Fruit fly (Drosophila melanogaster): Measurements from ENCODE around the gene CG4440.
A peak's percentile ranks its signal among the peaks of the same experiment; 100 is the strongest.

CG4440 gene

dm6 chr2L:16290984-16291383, 38.7 kb upstream of the CG4440 start, which contains the start of gene CG17329:
CG17329 (plus strand) TSS chr2L:16291284.
- no peak for TF ChIP-seq tj (GFP tag; optimal IDR thresholded peaks at IDR 0.05)
- TF ChIP-seq bab1 (GFP tag; optimal IDR thresholded peaks at IDR 0.05) = no peak
- TF ChIP-seq Hr96 (GFP tag; optimal IDR thresholded peaks at IDR 0.05) = no peak
- TF ChIP-seq CG5204 (GFP tag; optimal IDR thresholded peaks at IDR 0.05) = no peak
- no peak for TF ChIP-seq CG7101 (tag; optimal IDR thresholded peaks at IDR 0.05)

- no peak for TF ChIP-seq CG7101 (tag; optimal IDR thresholded peaks at IDR 0.05)
- TF ChIP-seq CG14711 (tag; optimal IDR thresholded peaks at IDR 0.05) = no peak
- no peak for TF ChIP-seq kay (GFP tag; ENCODE audit: borderline replicate concordance)
- no peak for TF ChIP-seq CG7045 (GFP tag; optimal IDR thresholded peaks at IDR 0.05)
- no peak for TF ChIP-seq cnc (optimal IDR thresholded peaks at IDR 0.05)
- TF ChIP-seq Mnt (GFP tag; optimal IDR thresholded peaks at IDR 0.05) = no peak
- TF ChIP-seq Hr96 (GFP tag; optimal IDR thresholded peaks at IDR 0.05) = no peak
- TF ChIP-seq pad (GFP tag; optimal IDR thresholded peaks at IDR 0.05) = no peak
- no peak for TF ChIP-seq CG5204 (GFP tag; optimal IDR thresholded peaks at IDR 0.05)
- TF ChIP-seq toe (GFP tag; optimal IDR thresholded peaks at IDR 0.05) = no peak
- no peak for TF ChIP-seq tj (GFP tag; optimal IDR thresholded peaks at IDR 0.05)
- no peak for TF ChIP-seq CG1620 (GFP tag; optimal IDR thresholded peaks at IDR 0.05)
Measured at dm6 chr2L:16292975-16293501, 36.7 kb upstream of the CG4440 start, which contains the start of gene CG13258. CG13258 (minus strand) TSS chr2L:16293025.

dm6 chr2L:16293703-16294233, 36.0 kb upstream of the CG4440 start, which contains the start of gene Cyp303a1:
Cyp303a1 (plus strand) TSS chr2L:16294183.
- no peak for TF ChIP-seq bab1 (GFP tag; optimal IDR thresholded peaks at IDR 0.05)
- no peak for TF ChIP-seq Crg-1 (GFP tag; optimal IDR thresholded peaks at IDR 0.05)
- no peak for TF ChIP-seq Mnt (GFP tag; optimal IDR thresholded peaks at IDR 0.05)
- no peak for TF ChIP-seq CG14711 (tag; optimal IDR thresholded peaks at IDR 0.05)
- TF ChIP-seq toe (GFP tag; optimal IDR thresholded peaks at IDR 0.05) = no peak
- no peak for TF ChIP-seq CG12768 (GFP tag; optimal IDR thresholded peaks at IDR 0.05)
- no peak for TF ChIP-seq Hr96 (GFP tag; optimal IDR thresholded peaks at IDR 0.05)

- no peak for TF ChIP-seq cnc (optimal IDR thresholded peaks at IDR 0.05)
- no peak for TF ChIP-seq CG5204 (GFP tag; optimal IDR thresholded peaks at IDR 0.05)
- TF ChIP-seq pad (GFP tag; optimal IDR thresholded peaks at IDR 0.05) = peak; percentile 34
- TF ChIP-seq CG14711 (tag; optimal IDR thresholded peaks at IDR 0.05) = peak; percentile 48
- peak; percentile 71 for TF ChIP-seq CG7045 (GFP tag; optimal IDR thresholded peaks at IDR 0.05)
- TF ChIP-seq kay (GFP tag; ENCODE audit: borderline replicate concordance) = peak; percentile 91
- TF ChIP-seq Hr96 (GFP tag; optimal IDR thresholded peaks at IDR 0.05) = no peak
- peak; percentile 68 for TF ChIP-seq Crg-1 (GFP tag; optimal IDR thresholded peaks at IDR 0.05)
- peak; percentile 40 for TF ChIP-seq CG1620 (GFP tag; optimal IDR thresholded peaks at IDR 0.05)
- TF ChIP-seq toe (GFP tag; optimal IDR thresholded peaks at IDR 0.05) = no peak
- peak; percentile 27 for TF ChIP-seq cic (GFP tag; optimal IDR thresholded peaks at IDR 0.05)
- TF ChIP-seq CG12768 (GFP tag; optimal IDR thresholded peaks at IDR 0.05) = peak; percentile 61
- peak; percentile 78 for TF ChIP-seq CG11617 (GFP tag; optimal IDR thresholded peaks at IDR 0.05)
- peak; percentile 44 for TF ChIP-seq Clk (GFP tag; optimal IDR thresholded peaks at IDR 0.05)
- TF ChIP-seq bab1 (GFP tag; optimal IDR thresholded peaks at IDR 0.05) = peak; percentile 81
- peak; percentile 1 for TF ChIP-seq ovo (GFP tag; optimal IDR thresholded peaks at IDR 0.05)
- peak; percentile 51 for TF ChIP-seq CG33017 (tag; optimal IDR thresholded peaks at IDR 0.05)
- TF ChIP-seq tj (GFP tag; optimal IDR thresholded peaks at IDR 0.05) = peak; percentile 68
- TF ChIP-seq CG7101 (tag; optimal IDR thresholded peaks at IDR 0.05) = peak; percentile 71
- TF ChIP-seq Mnt (GFP tag; optimal IDR thresholded peaks at IDR 0.05) = peak; percentile 57
Measured at dm6 chr2L:16299466-16300311, 30.0 kb upstream of the CG4440 start, which contains the start of the genes heix and CG17328. heix (minus strand) TSS chr2L:16299858. CG17328 (plus strand) TSS chr2L:16299943.

dm6 chr2L:16302773-16303279, 26.9 kb upstream of the CG4440 start, which contains the start of gene GMF:
GMF (minus strand) TSS chr2L:16302954.
- TF ChIP-seq bab1 (GFP tag; optimal IDR thresholded peaks at IDR 0.05) = peak; percentile 51
- no peak for TF ChIP-seq tj (GFP tag; optimal IDR thresholded peaks at IDR 0.05)
- TF ChIP-seq toe (GFP tag; optimal IDR thresholded peaks at IDR 0.05) = no peak
- peak; percentile 39 for TF ChIP-seq Mnt (GFP tag; optimal IDR thresholded peaks at IDR 0.05)
- TF ChIP-seq CG1620 (GFP tag; optimal IDR thresholded peaks at IDR 0.05) = peak; percentile 65
- no peak for TF ChIP-seq cnc (optimal IDR thresholded peaks at IDR 0.05)
- no peak for TF ChIP-seq Clk (GFP tag; optimal IDR thresholded peaks at IDR 0.05)
- TF ChIP-seq CG7045 (GFP tag; optimal IDR thresholded peaks at IDR 0.05) = peak; percentile 33
- TF ChIP-seq ovo (GFP tag; optimal IDR thresholded peaks at IDR 0.05) = peak; percentile 84
- TF ChIP-seq CG11617 (GFP tag; optimal IDR thresholded peaks at IDR 0.05) = peak; percentile 63
- no peak for TF ChIP-seq cic (GFP tag; optimal IDR thresholded peaks at IDR 0.05)
- TF ChIP-seq CG33017 (tag; optimal IDR thresholded peaks at IDR 0.05) = no peak
- peak; percentile 43 for TF ChIP-seq Crg-1 (GFP tag; optimal IDR thresholded peaks at IDR 0.05)
- no peak for TF ChIP-seq CG5204 (GFP tag; optimal IDR thresholded peaks at IDR 0.05)
- peak; percentile 98 for TF ChIP-seq kay (GFP tag; ENCODE audit: borderline replicate concordance)
- peak; percentile 40 for TF ChIP-seq pad (GFP tag; optimal IDR thresholded peaks at IDR 0.05)
- TF ChIP-seq Hr96 (GFP tag; optimal IDR thresholded peaks at IDR 0.05) = no peak
- peak; percentile 19 for TF ChIP-seq CG12768 (GFP tag; optimal IDR thresholded peaks at IDR 0.05)
- peak; percentile 75 for TF ChIP-seq CG7101 (tag; optimal IDR thresholded peaks at IDR 0.05)
- peak; percentile 85 for TF ChIP-seq CG14711 (tag; optimal IDR thresholded peaks at IDR 0.05)

Data from whole organism, adult.